Worm (Caenorhabditis elegans): ENCODE data around the gene R09E10.8.

Gene R09E10.8

DNA sequence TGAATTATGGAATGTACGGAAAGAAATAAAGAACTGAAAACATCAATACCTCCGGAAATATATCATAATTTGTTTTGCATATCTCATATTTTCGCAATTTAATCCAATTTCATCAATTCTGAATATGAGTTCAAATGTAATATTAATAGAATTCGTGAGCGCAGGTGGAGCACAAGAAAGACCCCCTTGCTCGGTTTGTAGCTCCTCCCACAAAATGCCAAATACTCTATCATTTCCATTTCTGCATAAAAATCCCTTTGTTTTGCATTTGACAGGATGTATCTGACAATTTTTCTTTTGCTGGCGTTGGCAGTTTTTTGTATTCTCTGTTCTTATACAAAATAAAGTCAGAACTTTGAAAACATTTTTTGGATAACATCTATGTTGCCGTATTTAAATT lies 35.2 kb downstream of the R09E10.8 start:
- no peak for TF ChIP-seq hnd-1 (tag; optimal IDR thresholded peaks at IDR 0.05)
- TF ChIP-seq tbx-37 (GFP tag; conservative IDR thresholded peaks at IDR 0.05) = no peak

DNA sequence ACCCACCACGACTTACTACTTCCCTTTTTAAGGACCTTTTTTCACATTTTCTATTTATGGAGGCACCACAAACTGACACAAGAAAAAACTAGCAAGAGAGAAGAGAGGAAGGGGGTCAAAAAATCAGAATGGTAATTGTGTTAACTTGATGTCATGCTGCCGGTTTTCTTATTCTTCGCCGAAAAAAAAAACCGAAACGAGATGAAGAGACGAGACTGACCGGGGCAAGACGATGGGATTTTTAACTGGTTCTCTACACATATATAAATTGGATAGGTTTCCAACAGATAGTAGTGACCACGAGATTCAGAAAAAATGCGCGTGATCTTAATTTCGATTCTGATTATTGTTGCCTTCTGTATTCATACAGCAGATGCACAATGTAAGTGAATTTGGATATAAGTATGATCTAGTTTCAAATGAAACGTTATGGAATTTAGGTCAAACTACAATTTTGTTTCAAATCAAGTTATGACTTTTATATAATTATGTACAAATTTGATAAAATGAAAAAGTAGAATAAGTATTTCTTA lies 36.4 kb downstream of the R09E10.8 start, which contains the start of gene Y43C5A.3:
Gene Y43C5A.3, plus strand, starts transcription at position 256 of the 533 bp plus-strand sequence.
- no peak for TF ChIP-seq tbx-11 (GFP tag; IDR thresholded peaks at IDR 0.05)
- no peak for TF ChIP-seq scrt-1 (GFP tag; IDR thresholded peaks at IDR 0.05)
- TF ChIP-seq ama-1 (optimal IDR thresholded peaks at IDR 0.05) = no peak
- no peak for TF ChIP-seq sea-1 (GFP tag; conservative IDR thresholded peaks at IDR 0.05)
- TF ChIP-seq tbx-37 (GFP tag; conservative IDR thresholded peaks at IDR 0.05) = no peak
- TF ChIP-seq F13C5.2 (tag; optimal IDR thresholded peaks at IDR 0.05) = no peak
- TF ChIP-seq tra-4 (tag; optimal IDR thresholded peaks at IDR 0.05) = no peak
- no peak for TF ChIP-seq hnd-1 (tag; optimal IDR thresholded peaks at IDR 0.05)

DNA sequence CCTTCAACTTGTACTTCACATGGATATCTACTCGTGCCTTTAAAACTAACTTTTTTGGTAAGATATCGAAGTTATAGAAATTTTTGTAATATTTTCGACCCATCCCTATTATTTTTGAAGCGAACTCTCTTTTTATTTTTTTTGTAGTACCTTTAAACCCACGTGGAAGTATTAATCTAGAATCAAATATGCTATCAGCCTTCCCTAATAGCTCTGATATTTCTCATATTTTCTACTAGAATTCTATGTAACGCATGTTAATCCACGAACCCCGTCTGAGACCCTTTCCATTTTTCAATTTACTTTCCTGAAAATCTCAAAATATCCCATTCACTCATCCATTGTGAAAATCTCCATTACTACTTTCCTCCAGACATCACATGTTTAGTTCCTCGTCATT lies 36.9 kb downstream of the R09E10.8 start:
- TF ChIP-seq B0310.2 (tag; optimal IDR thresholded peaks at IDR 0.05) (no peak), F13C5.2 (tag; optimal IDR thresholded peaks at IDR 0.05) (no peak), ama-1 (optimal IDR thresholded peaks at IDR 0.05) (no peak), hmbx-1 (tag; optimal IDR thresholded peaks at IDR 0.05) (no peak), ceh-36 (tag; optimal IDR thresholded peaks at IDR 0.05) (no peak), tbx-37 (GFP tag; conservative IDR thresholded peaks at IDR 0.05) (no peak), pes-1 (GFP tag; IDR thresholded peaks at IDR 0.05) (no peak), ceh-13 (GFP tag; optimal IDR thresholded peaks at IDR 0.05) (no peak), sea-1 (GFP tag; conservative IDR thresholded peaks at IDR 0.05) (no peak), ets-7 (tag; optimal IDR thresholded peaks at IDR 0.05) (no peak)

DNA sequence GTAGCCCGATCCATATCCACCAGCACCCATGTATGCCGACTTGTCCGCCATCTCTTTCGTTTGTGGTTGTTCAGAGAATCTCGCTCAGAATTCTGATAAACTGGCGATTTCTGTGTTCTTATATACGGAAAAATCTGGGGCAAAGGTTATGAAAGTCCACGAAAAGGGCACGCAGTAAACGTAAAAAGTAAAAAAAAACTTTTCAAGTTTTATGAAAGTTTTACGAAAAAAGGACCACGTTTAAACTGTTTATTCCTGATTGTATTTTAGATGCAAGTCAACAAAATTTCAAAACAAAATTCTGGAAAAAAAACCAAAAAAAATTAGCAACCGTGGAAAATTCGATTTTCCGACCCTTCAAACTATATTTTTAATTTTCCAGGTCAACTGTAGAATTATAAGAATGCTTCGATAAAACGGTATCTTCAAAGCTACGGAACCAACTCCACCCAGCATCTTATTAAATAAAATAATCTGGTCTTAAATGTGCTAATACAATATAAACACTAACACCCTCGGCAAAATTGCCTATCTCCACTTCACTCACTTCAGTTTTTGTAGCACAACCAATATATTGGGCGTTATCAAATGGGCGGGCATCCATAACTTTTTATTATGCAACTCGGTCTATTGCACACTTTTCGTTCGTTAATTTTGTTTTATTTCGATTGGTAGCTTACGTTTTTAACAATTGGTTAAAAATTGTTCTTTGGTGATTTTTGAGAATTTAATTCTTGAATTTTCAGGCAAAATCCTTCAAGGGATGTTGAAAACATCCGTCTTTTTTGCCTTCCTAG lies 40.9 kb downstream of the R09E10.8 start, which contains the start of the genes nspd-7 and Y43C5A.2:
Gene nspd-7, minus strand, starts transcription at position 51 of the 797 bp plus-strand sequence.
Gene Y43C5A.2, plus strand, starts transcription at position 747 of the 797 bp plus-strand sequence.
- TF ChIP-seq tbx-11 (GFP tag; IDR thresholded peaks at IDR 0.05) = no peak
- TF ChIP-seq ceh-36 (tag; optimal IDR thresholded peaks at IDR 0.05) = no peak
- TF ChIP-seq B0310.2 (tag; optimal IDR thresholded peaks at IDR 0.05) = no peak
- TF ChIP-seq F13C5.2 (tag; optimal IDR thresholded peaks at IDR 0.05) = no peak
- TF ChIP-seq tra-4 (tag; optimal IDR thresholded peaks at IDR 0.05) = no peak
- TF ChIP-seq ceh-13 (GFP tag; optimal IDR thresholded peaks at IDR 0.05) = no peak
- no peak for TF ChIP-seq hmg-4 (GFP tag; optimal IDR thresholded peaks at IDR 0.05)
- TF ChIP-seq flt-1 (GFP tag; IDR thresholded peaks at IDR 0.05) = no peak
- no peak for TF ChIP-seq ama-1 (optimal IDR thresholded peaks at IDR 0.05)

DNA sequence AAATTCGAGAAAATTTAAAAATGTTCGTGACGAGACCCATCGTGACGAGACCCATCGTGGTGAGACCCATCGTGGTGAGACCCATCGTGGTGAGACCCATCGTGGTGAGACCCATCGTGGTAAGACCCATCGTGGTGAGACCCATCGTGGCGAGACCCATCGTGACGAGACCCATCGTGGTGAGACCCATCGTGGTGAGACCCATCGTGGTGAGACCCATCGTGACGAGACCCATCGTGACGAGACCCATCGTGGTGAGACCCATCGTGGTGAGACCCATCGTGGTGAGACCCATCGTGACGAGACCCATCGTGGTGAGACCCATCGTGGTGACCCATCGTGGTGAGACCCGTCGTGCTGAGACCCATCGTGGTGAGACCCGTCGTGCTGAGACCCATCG lies 47.3 kb downstream of the R09E10.8 start:
- TF ChIP-seq flt-1 (GFP tag; IDR thresholded peaks at IDR 0.05) = 0 out of 2 replicates have a peak, but pooled peaks have one; percentile 27

DNA sequence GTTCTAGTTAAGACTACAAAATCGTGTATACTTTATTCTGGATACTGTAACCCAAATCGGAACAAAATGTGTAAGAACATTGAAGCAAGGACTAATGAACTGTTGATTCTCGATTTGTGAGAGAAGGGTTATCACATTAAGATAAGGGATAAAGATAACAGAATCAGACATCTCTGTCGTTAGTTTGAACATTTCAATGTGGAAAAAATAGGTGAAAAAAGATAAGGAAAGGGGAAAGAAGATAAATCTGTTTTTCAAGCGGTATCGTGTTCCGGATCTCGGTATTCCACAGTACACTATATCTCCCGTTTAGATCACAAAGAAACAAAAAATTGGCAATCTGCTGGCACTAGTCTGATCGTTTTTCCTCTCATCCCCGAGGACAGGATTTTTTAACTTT lies 49.2 kb downstream of the R09E10.8 start:
- no peak for TF ChIP-seq ceh-36 (tag; optimal IDR thresholded peaks at IDR 0.05)
- TF ChIP-seq flt-1 (GFP tag; IDR thresholded peaks at IDR 0.05) = no peak
- TF ChIP-seq tbx-37 (GFP tag; conservative IDR thresholded peaks at IDR 0.05) = no peak
- no peak for TF ChIP-seq ama-1 (optimal IDR thresholded peaks at IDR 0.05)
- TF ChIP-seq pes-1 (GFP tag; IDR thresholded peaks at IDR 0.05) = no peak
- TF ChIP-seq sea-1 (GFP tag; conservative IDR thresholded peaks at IDR 0.05) = no peak
- no peak for TF ChIP-seq aly-1 (tag; optimal IDR thresholded peaks at IDR 0.05)
- no peak for TF ChIP-seq hnd-1 (tag; optimal IDR thresholded peaks at IDR 0.05)
- TF ChIP-seq hmbx-1 (tag; optimal IDR thresholded peaks at IDR 0.05) = no peak
- TF ChIP-seq tbx-11 (GFP tag; IDR thresholded peaks at IDR 0.05) = no peak
- TF ChIP-seq tra-4 (tag; optimal IDR thresholded peaks at IDR 0.05) = no peak
- TF ChIP-seq ets-7 (tag; optimal IDR thresholded peaks at IDR 0.05) = no peak
- no peak for TF ChIP-seq ceh-13 (GFP tag; optimal IDR thresholded peaks at IDR 0.05)
- no peak for TF ChIP-seq hmg-4 (GFP tag; optimal IDR thresholded peaks at IDR 0.05)
- no peak for TF ChIP-seq F13C5.2 (tag; optimal IDR thresholded peaks at IDR 0.05)
- TF ChIP-seq B0310.2 (tag; optimal IDR thresholded peaks at IDR 0.05) = no peak
- no peak for TF ChIP-seq scrt-1 (GFP tag; IDR thresholded peaks at IDR 0.05)

Measured in whole organism, early embryonic.